Fruit fly (Drosophila melanogaster): ENCODE measurements around the gene dpr8.

Gene dpr8

DNA sequence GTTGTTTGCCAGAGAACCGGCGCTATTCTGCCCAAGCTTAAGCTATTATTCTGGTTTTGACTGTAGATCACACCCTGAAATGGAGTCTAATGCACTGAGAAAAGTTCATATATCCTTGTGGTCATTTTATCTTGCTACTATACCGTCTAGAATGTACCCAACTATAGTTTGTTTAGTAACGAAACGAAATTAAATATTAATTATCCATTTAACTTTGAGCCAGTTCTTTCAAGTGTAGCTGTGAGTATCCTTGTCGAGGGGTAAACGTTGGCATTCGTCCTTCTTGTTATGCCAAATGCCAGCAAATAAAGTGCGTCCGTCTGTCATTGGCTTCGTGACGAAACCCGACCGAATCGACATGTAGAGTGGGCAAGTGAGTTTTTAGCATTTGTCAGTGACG is 124.8 kb downstream of the dpr8 start (continued):
- TF ChIP-seq Hmx (GFP tag; optimal IDR thresholded peaks at IDR 0.05) (no peak), Doc3 (GFP tag; IDR thresholded peaks at IDR 0.05; ENCODE audit: partially characterized antibody) (no peak), lola (GFP tag; optimal IDR thresholded peaks at IDR 0.05) (no peak), oc (tag; optimal IDR thresholded peaks at IDR 0.05) (no peak), fu2 (GFP tag; optimal IDR thresholded peaks at IDR 0.05) (no peak), ssp (GFP tag; IDR thresholded peaks at IDR 0.05) (no peak), dmrt11E (tag; optimal IDR thresholded peaks at IDR 0.05) (no peak), Xrp1 (GFP tag; IDR thresholded peaks at IDR 0.05) (no peak), CG8944 (GFP tag; optimal IDR thresholded peaks at IDR 0.05) (no peak), D (optimal IDR thresholded peaks at IDR 0.05) (no peak), D (GFP tag; optimal IDR thresholded peaks at IDR 0.05) (no peak), CG11560 (tag; IDR thresholded peaks at IDR 0.05) (no peak), CG7556 (GFP tag; optimal IDR thresholded peaks at IDR 0.05) (no peak), B-H2 (GFP tag; optimal IDR thresholded peaks at IDR 0.05) (no peak), zfh2 (GFP tag; optimal IDR thresholded peaks at IDR 0.05) (no peak), tgo (GFP tag; IDR thresholded peaks at IDR 0.05) (no peak), CG12659 (GFP tag; optimal IDR thresholded peaks at IDR 0.05) (no peak), wek (GFP tag; optimal IDR thresholded peaks at IDR 0.05) (no peak), CG16863 (GFP tag; optimal IDR thresholded peaks at IDR 0.05) (no peak), CG10431 (GFP tag; optimal IDR thresholded peaks at IDR 0.05) (no peak), Hsf (GFP tag; optimal IDR thresholded peaks at IDR 0.05) (no peak), tna (GFP tag; IDR thresholded peaks at IDR 0.05; ENCODE audit: partially characterized antibody) (no peak), dmrt99B (tag; optimal IDR thresholded peaks at IDR 0.05) (peak; percentile 26), slp2 (GFP tag; optimal IDR thresholded peaks at IDR 0.05) (no peak), CG2889 (GFP tag; IDR thresholded peaks at IDR 0.05) (no peak), CG7987 (GFP tag; optimal IDR thresholded peaks at IDR 0.05) (no peak), zen2 (GFP tag; IDR thresholded peaks at IDR 0.05; ENCODE audit: partially characterized antibody) (no peak), Spps (tag; optimal IDR thresholded peaks at IDR 0.05) (no peak), CG14014 (GFP tag; IDR thresholded peaks at IDR 0.05) (no peak), row (GFP tag; IDR thresholded peaks at IDR 0.05) (peak; percentile 43; the same call in 2 of the 3 replicates), Dfd (GFP tag; optimal IDR thresholded peaks at IDR 0.05) (no peak), CG30020 (tag; optimal IDR thresholded peaks at IDR 0.05) (no peak), CG2875 (GFP tag; optimal IDR thresholded peaks at IDR 0.05) (no peak), bcd (GFP tag; optimal IDR thresholded peaks at IDR 0.05) (no peak), CG10565 (GFP tag; optimal IDR thresholded peaks at IDR 0.05) (no peak), HLH54F (GFP tag; optimal IDR thresholded peaks at IDR 0.05) (no peak), CG11456 (GFP tag; IDR thresholded peaks at IDR 0.05) (peak; percentile 55; the same call in 1 of the 3 replicates), dati (GFP tag; IDR thresholded peaks at IDR 0.05) (no peak), H2.0 (GFP tag; IDR thresholded peaks at IDR 0.05) (no peak), CG31388 (GFP tag; optimal IDR thresholded peaks at IDR 0.05) (no peak), CG15479 (GFP tag; optimal IDR thresholded peaks at IDR 0.05) (no peak), nom (GFP tag; optimal IDR thresholded peaks at IDR 0.05) (no peak), Dip3 (GFP tag; optimal IDR thresholded peaks at IDR 0.05) (no peak), zen (tag; optimal IDR thresholded peaks at IDR 0.05) (no peak), Mad (GFP tag; optimal IDR thresholded peaks at IDR 0.05) (no peak), CG31365 (tag; optimal IDR thresholded peaks at IDR 0.05) (no peak), ab (GFP tag; optimal IDR thresholded peaks at IDR 0.05) (no peak), CG11093 (GFP tag; IDR thresholded peaks at IDR 0.05) (no peak), rib (GFP tag; IDR thresholded peaks at IDR 0.05) (no peak), CG1233 (GFP tag; optimal IDR thresholded peaks at IDR 0.05) (no peak), CG18764 (GFP tag; optimal IDR thresholded peaks at IDR 0.05) (no peak), Side (GFP tag; optimal IDR thresholded peaks at IDR 0.05) (no peak)

Data from whole organism, embryonic.